Worm (Caenorhabditis elegans) whole organism, mixed stage, embryonic: ENCODE data around the gene ZK666.11.

Source experiments
- bed-3 ChIP-seq: fragments of 200-800 bp; sonication (Bioruptor generic); optimal IDR thresholded peaks from 3 replicates; lab custom pipeline; 2018; ENCODE audit warnings: mild to moderate bottlenecking, missing genetic modification characterization, moderate library complexity, missing compliant biosample characterization
- blmp-1 ChIP-seq: fragments of 150-350 bp; optimal IDR thresholded peaks from 2 replicates; lab custom pipeline; 2014; ENCODE audit warnings: missing biosample characterization, missing genetic modification characterization
- ceh-39 ChIP-seq: fragments of 150-350 bp; optimal IDR thresholded peaks from 2 replicates; lab custom pipeline; 2014; ENCODE audit warnings: missing biosample characterization, missing genetic modification characterization
- ceh-43 ChIP-seq: fragments of 200-800 bp; sonication (Bioruptor generic); optimal IDR thresholded peaks from 2 replicates; lab custom pipeline; 2018; ENCODE audit warnings: mild to moderate bottlenecking, missing genetic modification characterization, moderate library complexity, missing compliant biosample characterization
- elt-1 ChIP-seq: sonication (generic microtip); optimal IDR thresholded peaks from 2 replicates; lab custom pipeline; 2017; ENCODE audit warnings: missing genetic modification characterization, mild to moderate bottlenecking, missing compliant biosample characterization, antibody characterized with exemption, moderate library complexity, borderline replicate concordance; ENCODE audit not compliant: insufficient read depth
- hlh-1 ChIP-seq: fragments of 150-350 bp; optimal IDR thresholded peaks from 2 replicates; lab custom pipeline; 2014; ENCODE audit warnings: missing biosample characterization, missing genetic modification reagents, missing genetic modification characterization
- lin-13 ChIP-seq: fragments of 150-350 bp; optimal IDR thresholded peaks from 2 replicates; lab custom pipeline; 2014; ENCODE audit warnings: missing biosample characterization, missing genetic modification characterization
- mab-5 ChIP-seq: fragments of 150-350 bp; optimal IDR thresholded peaks from 2 replicates; lab custom pipeline; 2014; ENCODE audit warnings: missing biosample characterization, missing genetic modification characterization
- nhr-28 ChIP-seq: fragments of 150-350 bp; optimal IDR thresholded peaks from 2 replicates; lab custom pipeline; 2014; ENCODE audit warnings: missing biosample characterization, missing genetic modification characterization
- nhr-76 ChIP-seq: sonication (generic microtip); optimal IDR thresholded peaks from 2 replicates; lab custom pipeline; 2017; ENCODE audit warnings: missing biosample characterization, missing genetic modification characterization
- unc-39 ChIP-seq: fragments of 150-350 bp; optimal IDR thresholded peaks from 2 replicates; lab custom pipeline; 2014; ENCODE audit warnings: missing biosample characterization, missing genetic modification characterization
- unc-62 ChIP-seq: fragments of 150-350 bp; optimal IDR thresholded peaks from 2 replicates; lab custom pipeline; 2014; ENCODE audit warnings: missing biosample characterization, missing genetic modification reagents, missing genetic modification characterization
- ztf-11 ChIP-seq: fragments of 150-350 bp; optimal IDR thresholded peaks from 2 replicates; lab custom pipeline; 2014; ENCODE audit warnings: missing biosample characterization, missing genetic modification characterization

DNA sequence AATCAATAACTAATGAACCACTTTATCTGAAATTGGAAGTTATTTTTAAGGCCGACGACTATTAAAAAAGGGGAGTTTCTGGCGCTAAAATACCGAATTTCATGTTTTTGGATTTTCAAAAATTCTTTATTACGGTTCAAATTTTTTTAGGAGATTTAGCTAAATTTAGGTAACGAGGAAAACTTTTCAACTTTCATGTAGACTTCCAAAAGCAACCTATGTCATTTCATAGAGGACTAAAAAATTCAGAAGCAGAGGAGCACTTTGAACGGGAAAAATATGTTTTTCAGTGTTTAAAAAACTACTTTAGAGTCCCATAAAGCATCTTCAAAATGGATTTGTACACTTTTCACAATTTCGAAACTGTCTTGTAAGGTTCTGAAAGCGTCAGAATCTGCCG lies 31.1 kb downstream of the ZK666.11 start:
- TF ChIP-seq unc-62 (GFP tag; lab: Kevin White, UChicago) (no peak), blmp-1 (no peak), mab-5 (tag; lab: Kevin White, UChicago) (no peak), ztf-11 (tag; lab: Kevin White, UChicago) (no peak), ceh-43 (GFP tag; lab: Kevin White, UChicago) (no peak), nhr-28 (no peak), unc-39 (tag; lab: Kevin White, UChicago) (no peak), bed-3 (GFP tag; lab: Kevin White, UChicago) (no peak), lin-13 (tag; lab: Kevin White, UChicago) (no peak), ceh-39 (tag; lab: Kevin White, UChicago) (no peak), hlh-1 (no peak), nhr-76 (tag; lab: Kevin White, UChicago) (no peak), elt-1 (tag; lab: Kevin White, UChicago) (no peak)
